Fruit fly (Drosophila melanogaster) whole organism, embryonic: Measurements from ENCODE around the gene CG14079.

Source experiments
- B-H1 ChIP-seq: fragments of 200-800 bp; sonication (Bioruptor generic); IDR thresholded peaks from 3 replicates; pipeline ENCODE4 v1.3.6; 2022; ENCODE audit warnings: missing biosample characterization, missing genetic modification characterization
- Bdp1 ChIP-seq: fragments of 200-800 bp; sonication (Bioruptor generic); optimal IDR thresholded peaks from 3 replicates; lab custom pipeline; 2016; ENCODE audit warnings: missing biosample characterization, missing genetic modification characterization
- CG11696 ChIP-seq: fragments of 200-800 bp; sonication (Bioruptor generic); IDR thresholded peaks from 2 replicates; pipeline ENCODE4 v1.3.6; 2022; ENCODE audit warnings: missing biosample characterization, missing genetic modification characterization
- CG13123 ChIP-seq: fragments of 200-800 bp; sonication (Bioruptor generic); optimal IDR thresholded peaks from 2 replicates; lab custom pipeline; 2016; ENCODE audit warnings: missing biosample characterization, missing genetic modification characterization
- CG14050 ChIP-seq: fragments of 200-800 bp; sonication (Bioruptor generic); IDR thresholded peaks from 3 replicates; pipeline ENCODE4 v1.3.6; 2022; ENCODE audit warnings: missing biosample characterization, missing genetic modification characterization
- CG14710 ChIP-seq: fragments of 200-800 bp; sonication (Bioruptor generic); optimal IDR thresholded peaks from 3 replicates; lab custom pipeline; 2019; ENCODE audit warnings: missing biosample characterization, mild to moderate bottlenecking, missing genetic modification characterization, moderate library complexity
- CG1603 ChIP-seq: fragments of 200-800 bp; sonication (Bioruptor generic); optimal IDR thresholded peaks from 2 replicates; lab custom pipeline; 2019; ENCODE audit warnings: missing biosample characterization, mild to moderate bottlenecking, missing genetic modification characterization, moderate library complexity
- CG16813 ChIP-seq: fragments of 200-800 bp; sonication (Bioruptor generic); IDR thresholded peaks from 3 replicates; pipeline ENCODE4 v1.3.6; 2022; ENCODE audit warnings: missing biosample characterization, missing genetic modification characterization; ENCODE audit not compliant: partially characterized antibody
- CG18011 ChIP-seq: fragments of 200-800 bp; sonication (Bioruptor generic); optimal IDR thresholded peaks from 2 replicates; lab custom pipeline; 2017; ENCODE audit warnings: missing biosample characterization, missing genetic modification characterization, mild to moderate bottlenecking, moderate library complexity, missing genotype
- CG18262 ChIP-seq: fragments of 200-800 bp; optimal IDR thresholded peaks from 3 replicates; lab custom pipeline; 2019; ENCODE audit warnings: missing biosample characterization, mild to moderate bottlenecking, missing genetic modification characterization, moderate library complexity
- CG2129 ChIP-seq: fragments of 200-800 bp; sonication (Bioruptor generic); IDR thresholded peaks from 2 replicates; pipeline ENCODE4 v1.3.6; 2022; ENCODE audit warnings: missing biosample characterization, missing genetic modification characterization; ENCODE audit not compliant: partially characterized antibody
- CG2875 ChIP-seq: fragments of 200-800 bp; sonication (Bioruptor generic); optimal IDR thresholded peaks from 2 replicates; lab custom pipeline; 2017; ENCODE audit warnings: missing biosample characterization, mild to moderate bottlenecking, missing genetic modification characterization, missing genetic modification reagents
- CG30020 ChIP-seq: fragments of 200-800 bp; optimal IDR thresholded peaks from 2 replicates; lab custom pipeline; 2019; ENCODE audit warnings: missing biosample characterization, mild to moderate bottlenecking, missing genetic modification characterization, moderate library complexity
- CG31365 ChIP-seq: fragments of 200-800 bp; sonication (Bioruptor generic); optimal IDR thresholded peaks from 2 replicates; lab custom pipeline; 2018; ENCODE audit warnings: missing biosample characterization, mild to moderate bottlenecking, missing genetic modification characterization
- CG34422 ChIP-seq: fragments of 200-800 bp; sonication (Bioruptor generic); IDR thresholded peaks from 3 replicates; pipeline ENCODE4 v1.3.6; 2022; ENCODE audit warnings: missing biosample characterization, missing genetic modification characterization
- CG3847 ChIP-seq: fragments of 200-800 bp; sonication (Bioruptor generic); IDR thresholded peaks from 2 replicates; pipeline ENCODE4 v1.3.6; 2022; ENCODE audit warnings: missing biosample characterization, missing genetic modification characterization
- CG6272 ChIP-seq: fragments of 200-800 bp; sonication (Bioruptor generic); IDR thresholded peaks from 2 replicates; pipeline ENCODE4 v1.3.6; 2022; ENCODE audit warnings: missing biosample characterization, missing genetic modification characterization
- CG6689 ChIP-seq: fragments of 200-800 bp; sonication (Bioruptor generic); IDR thresholded peaks from 2 replicates; pipeline ENCODE4 v1.3.6; 2022; ENCODE audit warnings: missing biosample characterization, missing genetic modification characterization
- CG8290 ChIP-seq, 3 experiments: fragments of 200-800 bp; sonication (Bioruptor generic); optimal IDR thresholded peaks; 2 replicates each; lab custom pipeline; 2016 to 2019; ENCODE audit warnings: missing biosample characterization in 3 of 3, missing genetic modification characterization in 3 of 3, mild to moderate bottlenecking in 2 of 3, moderate library complexity in 1 of 3
- CG9215 ChIP-seq: fragments of 200-800 bp; sonication (Bioruptor generic); IDR thresholded peaks from 2 replicates; pipeline ENCODE4 v1.3.6; 2022; ENCODE audit warnings: missing biosample characterization, missing genetic modification characterization
- CG9797 ChIP-seq: fragments of 200-800 bp; sonication (Bioruptor generic); optimal IDR thresholded peaks from 3 replicates; lab custom pipeline; 2018; ENCODE audit warnings: missing biosample characterization, mild to moderate bottlenecking, missing genetic modification characterization
- CTCF ChIP-seq: fragments of 200-800 bp; sonication (Bioruptor generic); optimal IDR thresholded peaks from 2 replicates; lab custom pipeline; 2017; ENCODE audit warnings: missing biosample characterization, mild to moderate bottlenecking, missing genetic modification characterization, moderate library complexity
- Chrac-16 ChIP-seq: fragments of 200-800 bp; sonication (Bioruptor generic); optimal IDR thresholded peaks from 3 replicates; lab custom pipeline; 2016; ENCODE audit warnings: missing biosample characterization, missing genetic modification characterization
- Fer3 ChIP-seq: fragments of 200-800 bp; sonication (Bioruptor generic); optimal IDR thresholded peaks from 2 replicates; lab custom pipeline; 2018; ENCODE audit warnings: missing biosample characterization, mild to moderate bottlenecking, missing genetic modification characterization, moderate library complexity
- HLHmδ ChIP-seq: fragments of 200-800 bp; sonication (Bioruptor generic); optimal IDR thresholded peaks from 2 replicates; lab custom pipeline; 2018; ENCODE audit warnings: missing biosample characterization, mild to moderate bottlenecking, missing genetic modification characterization, moderate library complexity
- Hand ChIP-seq: fragments of 200-800 bp; sonication (Bioruptor generic); optimal IDR thresholded peaks from 2 replicates; lab custom pipeline; 2017; ENCODE audit warnings: mild to moderate bottlenecking, missing biosample characterization, missing genetic modification reagents, missing genetic modification characterization
- HmgD ChIP-seq: fragments of 200-800 bp; sonication (Bioruptor generic); optimal IDR thresholded peaks from 3 replicates; lab custom pipeline; 2016; ENCODE audit warnings: missing biosample characterization, missing genetic modification characterization
- Hmr ChIP-seq: fragments of 200-800 bp; sonication (Bioruptor generic); optimal IDR thresholded peaks from 3 replicates; lab custom pipeline; 2017; ENCODE audit warnings: mild to moderate bottlenecking, missing biosample characterization, missing genetic modification reagents, missing genetic modification characterization
- Hsf ChIP-seq: fragments of 200-800 bp; sonication (Bioruptor generic); optimal IDR thresholded peaks from 3 replicates; lab custom pipeline; 2016; ENCODE audit warnings: missing biosample characterization, missing genetic modification characterization
- Med ChIP-seq: fragments of 200-800 bp; sonication (Bioruptor generic); peaks from one replicate; lab custom pipeline; 2016; ENCODE audit warnings: missing biosample characterization, missing genetic modification characterization, mild to moderate bottlenecking, inconsistent platforms, moderate library complexity
- Mrtf ChIP-seq: fragments of 200-800 bp; sonication (Bioruptor generic); IDR thresholded peaks from 3 replicates; pipeline ENCODE4 v1.3.6; 2022; ENCODE audit warnings: missing biosample characterization, missing genetic modification characterization
- Sry-δ ChIP-seq: fragments of 200-800 bp; sonication (Bioruptor generic); optimal IDR thresholded peaks from 2 replicates; lab custom pipeline; 2016; ENCODE audit warnings: missing biosample characterization, missing genetic modification characterization
- Taf1 ChIP-seq: fragments of 200-800 bp; sonication (Bioruptor generic); IDR thresholded peaks from 2 replicates; pipeline ENCODE4 v1.3.6; 2022; ENCODE audit warnings: missing biosample characterization, missing genetic modification characterization
- chinmo ChIP-seq: fragments of 200-800 bp; sonication (Bioruptor generic); IDR thresholded peaks from 4 replicates; pipeline ENCODE4 v1.3.6; 2022; ENCODE audit warnings: missing biosample characterization, missing genetic modification characterization; ENCODE audit not compliant: partially characterized antibody
- chm ChIP-seq: fragments of 200-800 bp; sonication (Bioruptor generic); IDR thresholded peaks from 2 replicates; pipeline ENCODE4 v1.3.6; 2022; ENCODE audit warnings: missing biosample characterization, missing genetic modification characterization
- dmrt11E ChIP-seq: fragments of 200-800 bp; sonication (Bioruptor generic); optimal IDR thresholded peaks from 3 replicates; lab custom pipeline; 2018; ENCODE audit warnings: missing biosample characterization, mild to moderate bottlenecking, missing genetic modification characterization, moderate library complexity
- dpn ChIP-seq, 2 experiments: fragments of 200-800 bp; sonication (Bioruptor generic); optimal IDR thresholded peaks; 3 replicates each; lab custom pipeline; 2016; ENCODE audit warnings: missing biosample characterization in 2 of 2, missing genetic modification characterization in 2 of 2
- eyg ChIP-seq: fragments of 200-800 bp; sonication (Bioruptor generic); optimal IDR thresholded peaks from 3 replicates; lab custom pipeline; 2016; ENCODE audit warnings: missing biosample characterization, missing genetic modification characterization
- gfzf ChIP-seq: fragments of 200-800 bp; sonication (Bioruptor generic); optimal IDR thresholded peaks from 2 replicates; lab custom pipeline; 2016; ENCODE audit warnings: missing biosample characterization, mild to moderate bottlenecking, missing genetic modification characterization, moderate library complexity
- psq ChIP-seq: fragments of 200-800 bp; sonication (Bioruptor generic); optimal IDR thresholded peaks from 2 replicates; lab custom pipeline; 2017; ENCODE audit warnings: missing biosample characterization, missing genetic modification characterization
- repo ChIP-seq: fragments of 200-800 bp; sonication (Bioruptor generic); optimal IDR thresholded peaks from 2 replicates; lab custom pipeline; 2016; ENCODE audit warnings: missing biosample characterization, missing genetic modification characterization
- rib ChIP-seq: fragments of 200-800 bp; sonication (Bioruptor generic); IDR thresholded peaks from 2 replicates; pipeline ENCODE4 v1.3.6; 2022; ENCODE audit warnings: missing biosample characterization, missing genetic modification characterization
- row ChIP-seq: fragments of 200-800 bp; sonication (Bioruptor generic); IDR thresholded peaks from 3 replicates; pipeline ENCODE4 v1.3.6; 2022; ENCODE audit warnings: missing biosample characterization, missing genetic modification characterization
- sc ChIP-seq, 3 experiments: fragments of >200 bp in 2 of 3; fragments of 200-800 bp in 1 of 3; sonication (Bioruptor generic) in 1 of 3; optimal IDR thresholded peaks; 2 replicates in 2 of 3; 3 replicates in 1 of 3; lab custom pipeline; 2017; ENCODE audit warnings: mild to moderate bottlenecking in 1 of 3, missing biosample characterization in 1 of 3, missing genetic modification characterization in 1 of 3, missing genetic modification reagents in 1 of 3
- tgo ChIP-seq: fragments of 200-800 bp; sonication (Bioruptor generic); IDR thresholded peaks from 3 replicates; pipeline ENCODE4 v1.3.6; 2022; ENCODE audit warnings: missing biosample characterization, missing genetic modification characterization
- vvl ChIP-seq: fragments of 200-800 bp; sonication (Bioruptor generic); IDR thresholded peaks from 2 replicates; pipeline ENCODE4 v1.3.6; 2022; ENCODE audit warnings: missing biosample characterization, missing genetic modification characterization
- wdn ChIP-seq: fragments of 200-800 bp; sonication (Bioruptor generic); IDR thresholded peaks from 2 replicates; pipeline ENCODE4 v1.3.6; 2022; ENCODE audit warnings: missing biosample characterization, missing genetic modification characterization
- z ChIP-seq: fragments of 200-800 bp; sonication (Bioruptor generic); IDR thresholded peaks from 3 replicates; pipeline ENCODE4 v1.3.6; 2022; ENCODE audit warnings: missing biosample characterization, missing genetic modification characterization
- zen2 ChIP-seq: fragments of 200-800 bp; sonication (Bioruptor generic); IDR thresholded peaks from 3 replicates; pipeline ENCODE4 v1.3.6; 2022; ENCODE audit warnings: missing biosample characterization, missing genetic modification characterization; ENCODE audit not compliant: partially characterized antibody

Gene CG14079

DNA sequence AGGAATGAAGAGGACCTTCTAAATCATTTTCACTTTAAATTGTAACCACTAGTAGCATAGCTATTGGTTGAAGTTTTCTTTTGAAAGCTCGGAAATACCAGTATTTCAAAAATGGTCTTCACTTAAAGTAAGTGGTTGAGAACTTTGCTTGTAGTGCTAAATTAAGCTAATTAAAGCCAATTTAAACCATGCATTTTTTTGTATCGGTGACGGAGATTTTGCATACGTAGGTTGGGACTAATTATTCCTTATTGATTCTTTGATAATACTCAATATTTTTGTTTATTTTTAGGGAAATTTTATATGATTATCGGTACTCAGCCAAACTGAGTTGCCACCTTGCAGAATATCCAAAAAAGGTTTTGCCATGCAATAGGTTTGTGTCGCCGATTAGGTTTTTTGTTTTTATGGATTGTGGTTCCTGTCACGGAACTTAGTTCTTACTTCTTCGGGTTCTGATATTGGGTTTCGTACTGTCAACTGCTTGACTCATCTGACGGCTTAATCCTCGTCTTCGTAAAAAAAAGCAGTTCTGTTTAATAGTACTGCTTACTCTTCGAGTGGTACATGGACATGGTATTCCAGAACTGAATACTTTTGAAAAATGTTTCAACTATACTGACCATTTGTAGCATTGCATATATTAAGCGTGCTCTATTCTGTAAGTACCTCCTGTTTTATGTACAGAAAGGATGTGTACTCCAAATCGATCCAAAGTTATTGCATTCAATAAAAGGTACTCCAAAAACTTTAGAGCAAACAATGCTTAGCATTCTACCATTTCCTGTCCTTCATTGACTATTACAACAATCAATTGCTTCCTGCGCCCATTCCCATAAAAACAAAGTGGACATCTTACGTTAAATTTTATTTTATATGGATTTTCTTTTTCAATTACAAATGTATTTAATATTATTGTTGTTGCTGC, 42.5 kb downstream of the CG14079 start (continued):
- TF ChIP-seq chm (GFP tag; lab: Robert Waterston, UW) (0 out of 2 replicates have a peak, but pooled peaks have one; percentile 30), CTCF (GFP tag; lab: Kevin White, UChicago) (peak; percentile 85), CG2129 (GFP tag; lab: Robert Waterston, UW) (no peak), chinmo (no peak), CG6272 (GFP tag; lab: Robert Waterston, UW) (no peak), Hmr (GFP tag; lab: Kevin White, UChicago) (peak; percentile 64), HLHmδ (GFP tag; lab: Kevin White, UChicago) (no peak), vvl (peak; percentile 48), CG14050 (GFP tag; lab: Robert Waterston, UW) (no peak), sc (optimal IDR thresholded peaks at IDR 0.05; lab: Kevin White, UChicago) (no peak), sc (GFP tag; optimal IDR thresholded peaks at IDR 0.05; lab: Kevin White, UChicago) (no peak), Sry-δ (peak; percentile 38), B-H1 (GFP tag; lab: Robert Waterston, UW) (no peak), CG18262 (tag; lab: Kevin White, UChicago) (no peak), CG9215 (no peak), CG8290 (GFP tag; optimal IDR thresholded peaks at IDR 0.05; lab: Kevin White, UChicago) (peak; percentile 85), CG8290 (tag; optimal IDR thresholded peaks at IDR 0.05; lab: Kevin White, UChicago) (peak; percentile 9 to 89), Med (GFP tag; lab: Kevin White, UChicago) (peak; percentile 74), psq (GFP tag; lab: Kevin White, UChicago) (no peak), Hand (no peak), CG16813 (0 out of 3 replicates have a peak, but pooled peaks have one; percentile 24), rib (no peak), zen2 (GFP tag; lab: Robert Waterston, UW) (no peak), dmrt11E (tag; lab: Kevin White, UChicago) (no peak), CG1603 (tag; lab: Kevin White, UChicago) (peak; percentile 31), dpn (GFP tag; optimal IDR thresholded peaks at IDR 0.05; lab: Kevin White, UChicago) (peak in 1 of 2 experiments; percentile 3), Fer3 (no peak), CG34422 (GFP tag; lab: Robert Waterston, UW) (no peak), CG18011 (no peak), Bdp1 (no peak), row (GFP tag; lab: Robert Waterston, UW) (no peak), repo (no peak), CG2875 (GFP tag; lab: Kevin White, UChicago) (no peak), CG31365 (tag; lab: Kevin White, UChicago) (peak; percentile 99), CG6689 (GFP tag; lab: Robert Waterston, UW) (no peak), CG30020 (tag; lab: Kevin White, UChicago) (no peak), Mrtf (GFP tag; lab: Robert Waterston, UW) (no peak), CG14710 (tag; lab: Kevin White, UChicago) (peak; percentile 57), z (GFP tag; lab: Robert Waterston, UW) (no peak), Taf1 (GFP tag; lab: Robert Waterston, UW) (no peak), Chrac-16 (no peak), CG3847 (peak; percentile 47), Hsf (no peak), CG9797 (GFP tag; lab: Kevin White, UChicago) (no peak), wdn (GFP tag; lab: Robert Waterston, UW) (no peak), eyg (no peak), gfzf (GFP tag; lab: Kevin White, UChicago) (peak; percentile 66), CG11696 (GFP tag; lab: Robert Waterston, UW) (no peak), CG13123 (GFP tag; lab: Kevin White, UChicago) (no peak), HmgD (GFP tag; lab: Kevin White, UChicago) (peak; percentile 86), tgo (GFP tag; lab: Robert Waterston, UW) (no peak)
